Worm (Caenorhabditis elegans): ENCODE measurements around the gene vrp-1.

Gene vrp-1

DNA sequence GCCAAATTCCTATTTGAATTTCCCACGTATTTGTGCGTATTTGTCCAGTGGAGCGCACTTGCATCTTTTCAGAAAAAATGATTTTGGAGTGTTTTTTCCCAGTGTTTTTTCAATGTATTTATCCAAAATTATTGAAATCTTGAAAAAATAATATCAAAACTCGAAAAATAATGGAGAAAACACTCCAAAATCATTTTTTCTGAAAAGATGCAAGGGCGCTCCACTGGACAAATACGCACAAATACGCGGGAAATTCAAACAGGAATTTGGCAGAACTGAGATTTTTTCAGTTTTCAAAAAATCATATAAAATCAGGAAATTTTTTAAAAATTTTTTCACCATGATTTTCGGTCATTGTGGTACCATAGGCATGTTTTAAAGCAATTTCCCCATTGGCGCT lies 740 bp upstream of the vrp-1 start:
- TF ChIP-seq scrt-1 (GFP tag; IDR thresholded peaks at IDR 0.05) = no peak
- TF ChIP-seq ama-1 (optimal IDR thresholded peaks at IDR 0.05) = no peak
- no peak for TF ChIP-seq hmg-4 (GFP tag; optimal IDR thresholded peaks at IDR 0.05)

DNA sequence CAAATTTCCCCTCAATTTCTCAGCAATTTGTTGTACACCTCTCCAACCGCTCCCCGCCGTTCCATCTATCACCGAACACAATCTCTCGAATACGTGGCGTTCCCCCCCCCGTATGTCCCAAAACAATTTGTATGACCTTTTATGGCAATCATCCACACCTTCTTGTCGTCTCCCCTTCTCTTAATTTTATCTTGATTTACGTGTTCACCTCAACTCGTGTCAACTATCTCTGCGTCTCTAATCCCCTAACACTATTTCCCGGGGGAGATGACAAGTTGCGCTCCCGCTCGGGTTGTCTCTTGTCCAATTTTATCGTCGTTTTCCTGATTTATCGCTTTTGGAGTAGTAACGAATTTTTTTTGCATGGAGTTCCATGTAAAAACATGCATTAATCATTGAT lies 2.2 kb downstream of the vrp-1 start:
- peak; percentile 3 for TF ChIP-seq ceh-36 (tag; optimal IDR thresholded peaks at IDR 0.05)
- TF ChIP-seq sea-1 (GFP tag; conservative IDR thresholded peaks at IDR 0.05) = no peak

DNA sequence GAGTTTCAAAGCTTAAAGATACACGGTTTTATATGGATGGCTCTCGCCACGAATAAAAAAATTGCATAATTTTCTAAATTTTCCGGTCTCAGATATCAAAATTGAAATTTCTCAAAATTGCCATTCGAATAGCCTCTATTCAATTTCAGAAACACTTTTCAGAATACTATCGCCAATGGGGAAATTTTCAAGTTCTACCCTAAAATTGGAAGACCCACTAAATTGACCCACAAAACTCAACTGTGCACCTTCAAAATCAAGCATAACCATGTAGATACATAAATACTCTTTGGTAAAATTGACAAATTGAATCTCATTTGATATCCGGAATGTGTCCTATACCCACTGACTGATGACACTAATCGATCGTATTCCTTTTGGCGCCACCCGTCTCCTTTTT lies 3.8 kb downstream of the vrp-1 start:
- TF ChIP-seq hmg-4 (GFP tag; optimal IDR thresholded peaks at IDR 0.05) (no peak), ceh-36 (tag; optimal IDR thresholded peaks at IDR 0.05) (no peak), tra-4 (tag; optimal IDR thresholded peaks at IDR 0.05) (no peak), flt-1 (GFP tag; IDR thresholded peaks at IDR 0.05) (no peak), scrt-1 (GFP tag; IDR thresholded peaks at IDR 0.05) (no peak), B0310.2 (tag; optimal IDR thresholded peaks at IDR 0.05) (no peak), F13C5.2 (tag; optimal IDR thresholded peaks at IDR 0.05) (no peak), tbx-11 (GFP tag; IDR thresholded peaks at IDR 0.05) (no peak), sea-1 (GFP tag; conservative IDR thresholded peaks at IDR 0.05) (no peak), tbx-37 (GFP tag; conservative IDR thresholded peaks at IDR 0.05) (no peak), ceh-13 (GFP tag; optimal IDR thresholded peaks at IDR 0.05) (no peak)

DNA sequence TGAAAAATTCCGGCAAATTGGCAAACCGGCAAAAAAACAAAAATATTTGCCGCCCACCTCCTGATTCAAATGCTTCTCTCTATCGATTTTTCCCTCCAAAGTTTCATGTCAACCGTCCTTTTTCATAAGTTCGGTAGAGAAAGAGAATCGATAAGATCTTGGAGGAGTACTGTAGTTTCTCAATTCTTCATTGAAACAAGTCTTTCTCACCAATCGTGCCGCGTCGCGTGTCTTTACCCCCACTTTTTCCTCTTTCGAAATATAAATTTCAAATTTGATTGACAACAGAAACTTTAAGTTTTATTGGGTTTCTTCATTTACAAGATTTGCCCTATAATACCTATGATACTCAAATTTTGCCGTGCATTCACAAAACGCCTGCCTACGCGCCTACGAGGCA lies 6.2 kb downstream of the vrp-1 start:
- TF ChIP-seq tbx-37 (GFP tag; conservative IDR thresholded peaks at IDR 0.05) (no peak), hmg-4 (GFP tag; optimal IDR thresholded peaks at IDR 0.05) (no peak), tbx-11 (GFP tag; IDR thresholded peaks at IDR 0.05) (no peak), hnd-1 (tag; optimal IDR thresholded peaks at IDR 0.05) (no peak), scrt-1 (GFP tag; IDR thresholded peaks at IDR 0.05) (no peak), ets-7 (tag; optimal IDR thresholded peaks at IDR 0.05) (no peak), flt-1 (GFP tag; IDR thresholded peaks at IDR 0.05) (no peak), sea-1 (GFP tag; conservative IDR thresholded peaks at IDR 0.05) (no peak), aly-1 (tag; optimal IDR thresholded peaks at IDR 0.05) (no peak), ceh-13 (GFP tag; optimal IDR thresholded peaks at IDR 0.05) (no peak), ceh-36 (tag; optimal IDR thresholded peaks at IDR 0.05) (no peak), F13C5.2 (tag; optimal IDR thresholded peaks at IDR 0.05) (no peak), tra-4 (tag; optimal IDR thresholded peaks at IDR 0.05) (no peak), ama-1 (optimal IDR thresholded peaks at IDR 0.05) (no peak), B0310.2 (tag; optimal IDR thresholded peaks at IDR 0.05) (no peak), hmbx-1 (tag; optimal IDR thresholded peaks at IDR 0.05) (no peak), pes-1 (GFP tag; IDR thresholded peaks at IDR 0.05) (no peak)

DNA sequence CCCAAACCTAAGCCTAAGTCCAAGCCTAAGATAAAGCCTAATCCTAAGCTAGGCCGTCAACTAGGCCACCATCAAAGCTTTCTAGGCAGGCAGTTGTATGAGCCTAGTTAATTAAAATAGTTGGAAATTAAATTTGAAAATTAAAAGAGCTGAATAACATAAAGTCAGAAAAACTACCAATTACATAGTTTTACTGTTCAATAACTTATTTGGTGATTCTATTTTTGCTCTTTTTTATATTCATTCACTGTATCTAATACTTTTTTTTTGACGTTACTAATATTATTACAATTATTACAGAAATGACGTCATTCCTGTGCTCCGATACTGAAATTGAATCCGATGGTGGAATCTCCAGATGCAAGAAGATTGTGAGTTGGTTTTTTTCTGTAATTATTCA lies 7.1 kb downstream of the vrp-1 start, which contains the start of gene lin-22:
Gene lin-22, plus strand, starts transcription at position 301 of the 400 bp plus-strand sequence.
- TF ChIP-seq ceh-36 (tag; optimal IDR thresholded peaks at IDR 0.05) (no peak), tra-4 (tag; optimal IDR thresholded peaks at IDR 0.05) (no peak), F13C5.2 (tag; optimal IDR thresholded peaks at IDR 0.05) (no peak), tbx-11 (GFP tag; IDR thresholded peaks at IDR 0.05) (no peak), aly-1 (tag; optimal IDR thresholded peaks at IDR 0.05) (no peak), scrt-1 (GFP tag; IDR thresholded peaks at IDR 0.05) (no peak), ceh-13 (GFP tag; optimal IDR thresholded peaks at IDR 0.05) (no peak), tbx-37 (GFP tag; conservative IDR thresholded peaks at IDR 0.05) (no peak), ets-7 (tag; optimal IDR thresholded peaks at IDR 0.05) (no peak), B0310.2 (tag; optimal IDR thresholded peaks at IDR 0.05) (no peak), pes-1 (GFP tag; IDR thresholded peaks at IDR 0.05) (no peak), flt-1 (GFP tag; IDR thresholded peaks at IDR 0.05) (no peak), hmbx-1 (tag; optimal IDR thresholded peaks at IDR 0.05) (no peak), sea-1 (GFP tag; conservative IDR thresholded peaks at IDR 0.05) (no peak), hnd-1 (tag; optimal IDR thresholded peaks at IDR 0.05) (no peak)

DNA sequence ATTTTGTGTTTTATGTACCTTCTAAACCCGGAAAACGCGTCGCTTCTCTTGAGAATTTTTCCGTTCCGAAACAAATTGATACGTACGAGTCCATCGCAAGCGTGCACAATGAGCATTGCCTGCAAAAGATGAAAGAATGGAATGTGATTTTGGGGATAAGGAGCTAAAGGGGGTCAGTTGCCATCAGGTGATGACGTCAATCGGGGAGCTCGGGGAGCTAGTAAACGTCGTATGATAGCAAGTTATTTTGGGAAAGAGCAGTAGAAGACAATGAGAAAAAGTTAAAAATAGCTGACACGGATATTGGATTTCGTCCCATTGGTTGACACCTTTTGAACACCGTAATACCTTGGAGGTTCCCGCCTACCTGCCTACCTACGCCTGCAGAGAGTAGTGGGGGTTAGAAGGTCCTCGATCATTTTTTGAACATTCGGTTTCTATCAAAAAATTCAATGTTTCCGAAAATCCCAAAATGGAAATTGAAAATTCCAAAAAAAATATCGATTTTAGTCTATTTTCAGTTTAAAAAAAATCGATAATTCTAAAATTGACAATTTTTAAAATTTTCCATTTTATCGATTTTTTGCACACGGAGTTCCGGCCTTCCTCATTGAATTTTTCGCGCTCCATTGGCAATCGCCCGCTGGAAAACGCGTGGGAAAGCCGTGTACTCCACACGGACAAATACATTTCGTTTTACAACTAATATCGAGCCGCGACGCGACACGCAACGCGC lies 13.7 kb downstream of the vrp-1 start:
- TF ChIP-seq hmbx-1 (tag; optimal IDR thresholded peaks at IDR 0.05) (no peak), pes-1 (GFP tag; IDR thresholded peaks at IDR 0.05) (no peak), hnd-1 (tag; optimal IDR thresholded peaks at IDR 0.05) (no peak), hmg-4 (GFP tag; optimal IDR thresholded peaks at IDR 0.05) (no peak), aly-1 (tag; optimal IDR thresholded peaks at IDR 0.05) (no peak), flt-1 (GFP tag; IDR thresholded peaks at IDR 0.05) (no peak), B0310.2 (tag; optimal IDR thresholded peaks at IDR 0.05) (no peak), sea-1 (GFP tag; conservative IDR thresholded peaks at IDR 0.05) (no peak), tbx-37 (GFP tag; conservative IDR thresholded peaks at IDR 0.05) (no peak), ama-1 (optimal IDR thresholded peaks at IDR 0.05) (no peak), ceh-13 (GFP tag; optimal IDR thresholded peaks at IDR 0.05) (no peak), tbx-11 (GFP tag; IDR thresholded peaks at IDR 0.05) (no peak), scrt-1 (GFP tag; IDR thresholded peaks at IDR 0.05) (no peak), ets-7 (tag; optimal IDR thresholded peaks at IDR 0.05) (no peak), ceh-36 (tag; optimal IDR thresholded peaks at IDR 0.05) (no peak), tra-4 (tag; optimal IDR thresholded peaks at IDR 0.05) (no peak)

DNA sequence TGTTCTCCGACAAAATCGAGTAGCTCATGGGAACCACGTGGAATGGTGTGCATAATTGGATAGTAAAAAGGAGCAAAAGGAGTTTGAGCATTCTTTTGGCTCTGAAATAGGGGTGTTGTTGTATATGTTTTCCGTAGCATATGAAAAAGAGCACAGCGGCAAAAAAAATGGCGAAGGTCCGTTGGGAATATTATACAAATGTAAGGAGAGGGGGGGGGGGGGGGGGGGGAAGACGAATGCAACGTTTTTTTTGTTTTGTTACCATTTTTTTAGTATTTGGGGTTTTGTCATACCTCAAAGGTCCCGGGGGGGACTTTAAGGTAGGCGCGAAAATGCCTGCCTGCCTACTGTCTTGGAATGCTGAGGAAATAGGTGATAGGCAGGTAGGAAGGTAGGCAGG lies 16.5 kb downstream of the vrp-1 start, which contains the start of gene ndnf-1:
Gene ndnf-1, minus strand, starts transcription at position 101 of the 400 bp plus-strand sequence.
- TF ChIP-seq tra-4 (tag; optimal IDR thresholded peaks at IDR 0.05) = no peak
- no peak for TF ChIP-seq flt-1 (GFP tag; IDR thresholded peaks at IDR 0.05)
- no peak for TF ChIP-seq pes-1 (GFP tag; IDR thresholded peaks at IDR 0.05)
- TF ChIP-seq aly-1 (tag; optimal IDR thresholded peaks at IDR 0.05) = no peak

DNA sequence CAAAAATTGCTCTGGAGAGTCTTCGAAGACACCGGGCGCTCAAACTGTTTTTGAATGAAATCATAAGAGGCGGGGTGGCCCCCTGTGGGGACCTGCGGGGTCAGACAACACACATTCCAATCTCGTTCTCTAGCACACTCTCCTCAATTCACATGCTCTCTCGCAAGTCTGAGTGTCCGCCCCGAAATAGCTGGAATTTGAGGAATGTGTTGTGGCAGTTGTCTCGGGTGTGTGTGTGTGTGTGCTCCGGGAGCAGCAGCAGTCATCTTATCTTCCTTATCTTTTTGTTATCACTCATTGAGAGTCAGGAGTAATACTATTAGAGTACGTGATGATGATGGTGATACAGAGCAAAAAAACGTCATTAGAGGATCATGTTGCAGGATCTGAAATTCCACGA lies 17.5 kb downstream of the vrp-1 start:
- no peak for TF ChIP-seq hnd-1 (tag; optimal IDR thresholded peaks at IDR 0.05)
- TF ChIP-seq scrt-1 (GFP tag; IDR thresholded peaks at IDR 0.05) = no peak
- TF ChIP-seq flt-1 (GFP tag; IDR thresholded peaks at IDR 0.05) = no peak
- no peak for TF ChIP-seq tra-4 (tag; optimal IDR thresholded peaks at IDR 0.05)
- TF ChIP-seq tbx-37 (GFP tag; conservative IDR thresholded peaks at IDR 0.05) = no peak
- TF ChIP-seq ama-1 (optimal IDR thresholded peaks at IDR 0.05) = no peak

Measured in whole organism, early embryonic.